Worm (Caenorhabditis elegans) whole organism, L4/young adult: ENCODE data around the gene F58H1.2.

Experiments used
- W03F9.2 ChIP-seq: fragments of 150-350 bp; optimal IDR thresholded peaks from 2 replicates; lab custom pipeline; 2014; ENCODE audit warnings: missing biosample characterization, missing genetic modification characterization
- dao-5 ChIP-seq: sonication (generic microtip); optimal IDR thresholded peaks from 2 replicates; lab custom pipeline; 2016; ENCODE audit warnings: missing genotype, missing genetic modification characterization, moderate library complexity, missing compliant biosample characterization
- him-1 ChIP-seq: sonication (generic microtip); optimal IDR thresholded peaks from 2 replicates; lab custom pipeline; 2016; ENCODE audit warnings: missing genotype, missing genetic modification reagents, missing genetic modification characterization, missing compliant biosample characterization

- TF ChIP-seq him-1 (tag; lab: Kevin White, UChicago): no peak
- no peak for TF ChIP-seq dao-5 (tag; lab: Kevin White, UChicago)
- no peak for TF ChIP-seq W03F9.2 (tag; lab: Kevin White, UChicago)
Observed at ce11 chrV:11913283-11913682, 15.6 kb upstream of the F58H1.2 start.
